Fruit fly (Drosophila melanogaster) whole organism, embryonic: ENCODE measurements around the gene Kdm5.

Experiments used
- Adf1 ChIP-seq: fragments of 200-800 bp; sonication (Bioruptor generic); IDR thresholded peaks from 2 replicates; pipeline ENCODE4 v1.3.6; 2022; ENCODE audit warnings: missing biosample characterization, missing genetic modification characterization
- B-H1 ChIP-seq: fragments of 200-800 bp; sonication (Bioruptor generic); IDR thresholded peaks from 3 replicates; pipeline ENCODE4 v1.3.6; 2022; ENCODE audit warnings: missing biosample characterization, missing genetic modification characterization
- Bteb2 ChIP-seq: fragments of 200-800 bp; sonication (Bioruptor generic); optimal IDR thresholded peaks from 2 replicates; lab custom pipeline; 2016; ENCODE audit warnings: missing biosample characterization, missing genetic modification characterization
- CG10979 ChIP-seq: fragments of 200-800 bp; sonication (Bioruptor generic); optimal IDR thresholded peaks from 2 replicates; lab custom pipeline; 2018; ENCODE audit warnings: missing biosample characterization, mild to moderate bottlenecking, missing genetic modification characterization, moderate library complexity
- CG11398 ChIP-seq: fragments of 200-800 bp; sonication (Bioruptor generic); optimal IDR thresholded peaks from 2 replicates; lab custom pipeline; 2016; ENCODE audit warnings: missing biosample characterization, missing genetic modification characterization
- CG11456 ChIP-seq: fragments of 200-800 bp; sonication (Bioruptor generic); IDR thresholded peaks from 3 replicates; pipeline ENCODE4 v1.3.6; 2022; ENCODE audit warnings: missing biosample characterization, missing genetic modification characterization
- CG13624 ChIP-seq: fragments of 200-800 bp; sonication (Bioruptor generic); optimal IDR thresholded peaks from 2 replicates; lab custom pipeline; 2016; ENCODE audit warnings: missing biosample characterization, missing genetic modification characterization
- CG14441 ChIP-seq: fragments of 200-800 bp; sonication (Bioruptor generic); IDR thresholded peaks from 2 replicates; pipeline ENCODE4 v1.3.6; 2022; ENCODE audit warnings: missing biosample characterization, missing genetic modification characterization
- CG15696 ChIP-seq: fragments of 200-800 bp; sonication (Bioruptor generic); optimal IDR thresholded peaks from 2 replicates; lab custom pipeline; 2019; ENCODE audit warnings: missing biosample characterization, mild to moderate bottlenecking, missing genetic modification characterization, moderate library complexity
- CG17186 ChIP-seq: fragments of 200-800 bp; sonication (Bioruptor generic); optimal IDR thresholded peaks from 3 replicates; lab custom pipeline; 2017; ENCODE audit warnings: missing biosample characterization, missing genetic modification reagents, missing genetic modification characterization
- CG17359 ChIP-seq: fragments of 200-800 bp; sonication (Bioruptor generic); optimal IDR thresholded peaks from 3 replicates; lab custom pipeline; 2018; ENCODE audit warnings: missing biosample characterization, mild to moderate bottlenecking, missing genetic modification characterization, moderate library complexity
- CG17612 ChIP-seq: fragments of 200-800 bp; sonication (Bioruptor generic); IDR thresholded peaks from 2 replicates; pipeline ENCODE4 v1.3.6; 2022; ENCODE audit warnings: missing biosample characterization, missing genetic modification characterization
- CG17802 ChIP-seq: fragments of 200-800 bp; sonication (Bioruptor generic); optimal IDR thresholded peaks from 2 replicates; lab custom pipeline; 2018; ENCODE audit warnings: missing biosample characterization, mild to moderate bottlenecking, missing genetic modification characterization, moderate library complexity
- CG1792 ChIP-seq: fragments of 200-800 bp; sonication (Bioruptor generic); optimal IDR thresholded peaks from 2 replicates; lab custom pipeline; 2016; ENCODE audit warnings: missing biosample characterization, missing genetic modification characterization
- CG2116 ChIP-seq: fragments of 200-800 bp; sonication (Bioruptor generic); optimal IDR thresholded peaks from 3 replicates; lab custom pipeline; 2018; ENCODE audit warnings: missing biosample characterization, mild to moderate bottlenecking, missing genetic modification characterization
- CG2678 ChIP-seq: fragments of 200-800 bp; sonication (Bioruptor generic); optimal IDR thresholded peaks from 3 replicates; lab custom pipeline; 2019; ENCODE audit warnings: missing biosample characterization, mild to moderate bottlenecking, missing genetic modification characterization, moderate library complexity
- CG3407 ChIP-seq: fragments of 200-800 bp; sonication (Bioruptor generic); optimal IDR thresholded peaks from 2 replicates; lab custom pipeline; 2018; ENCODE audit warnings: missing biosample characterization, mild to moderate bottlenecking, missing genetic modification characterization
- CG4328 ChIP-seq: fragments of 200-800 bp; sonication (Bioruptor generic); optimal IDR thresholded peaks from 3 replicates; lab custom pipeline; 2017; ENCODE audit warnings: missing biosample characterization, missing genetic modification reagents, missing genetic modification characterization
- CG7357 ChIP-seq: fragments of 200-800 bp; sonication (Bioruptor generic); IDR thresholded peaks from 3 replicates; pipeline ENCODE4 v1.3.6; 2022; ENCODE audit warnings: missing biosample characterization, missing genetic modification characterization
- CG8359 ChIP-seq: fragments of 200-800 bp; sonication (Bioruptor generic); optimal IDR thresholded peaks from 2 replicates; lab custom pipeline; 2017; ENCODE audit warnings: missing biosample characterization, mild to moderate bottlenecking, missing genetic modification characterization, borderline replicate concordance
- Chrac-16 ChIP-seq: fragments of 200-800 bp; sonication (Bioruptor generic); optimal IDR thresholded peaks from 3 replicates; lab custom pipeline; 2016; ENCODE audit warnings: missing biosample characterization, missing genetic modification characterization
- D19B ChIP-seq: fragments of 200-800 bp; sonication (Bioruptor generic); optimal IDR thresholded peaks from 2 replicates; lab custom pipeline; 2017; ENCODE audit warnings: missing biosample characterization, mild to moderate bottlenecking, missing genetic modification characterization
- Dad ChIP-seq: fragments of 200-800 bp; sonication (Bioruptor generic); optimal IDR thresholded peaks from 3 replicates; lab custom pipeline; 2016; ENCODE audit warnings: missing biosample characterization, missing genetic modification characterization
- E2f1 ChIP-seq: fragments of 200-800 bp; sonication (Bioruptor generic); IDR thresholded peaks from 2 replicates; pipeline ENCODE4 v1.3.6; 2022; ENCODE audit warnings: missing biosample characterization, missing genetic modification characterization
- H15 ChIP-seq: fragments of 200-800 bp; sonication (Bioruptor generic); IDR thresholded peaks from 3 replicates; pipeline ENCODE4 v1.3.6; 2022; ENCODE audit warnings: missing biosample characterization, missing genetic modification characterization
- HLH3B ChIP-seq: fragments of 200-800 bp; sonication (Bioruptor generic); IDR thresholded peaks from 2 replicates; pipeline ENCODE4 v1.3.6; 2022; ENCODE audit warnings: missing biosample characterization, missing genetic modification characterization
- HLHmδ ChIP-seq: fragments of 200-800 bp; sonication (Bioruptor generic); optimal IDR thresholded peaks from 2 replicates; lab custom pipeline; 2018; ENCODE audit warnings: missing biosample characterization, mild to moderate bottlenecking, missing genetic modification characterization, moderate library complexity
- Hey ChIP-seq: fragments of 200-800 bp; sonication (Bioruptor generic); optimal IDR thresholded peaks from 3 replicates; lab custom pipeline; 2018; ENCODE audit warnings: missing biosample characterization, mild to moderate bottlenecking, missing genetic modification characterization
- Hmr ChIP-seq: fragments of 200-800 bp; sonication (Bioruptor generic); optimal IDR thresholded peaks from 3 replicates; lab custom pipeline; 2017; ENCODE audit warnings: mild to moderate bottlenecking, missing biosample characterization, missing genetic modification reagents, missing genetic modification characterization
- Hr39 ChIP-seq: fragments of >200 bp; optimal IDR thresholded peaks from 2 replicates; lab custom pipeline; 2017
- NC2α ChIP-seq: fragments of 200-800 bp; sonication (Bioruptor generic); optimal IDR thresholded peaks from 2 replicates; lab custom pipeline; 2016; ENCODE audit warnings: missing biosample characterization, missing genetic modification characterization
- NK7.1 ChIP-seq: fragments of 200-800 bp; sonication (Bioruptor generic); optimal IDR thresholded peaks from 3 replicates; lab custom pipeline; 2016; ENCODE audit warnings: missing biosample characterization, missing genetic modification characterization
- Nf-YC ChIP-seq: fragments of 200-800 bp; optimal IDR thresholded peaks from 3 replicates; lab custom pipeline; 2019; ENCODE audit warnings: missing biosample characterization, mild to moderate bottlenecking, missing genetic modification characterization, moderate library complexity
- NfI ChIP-seq: fragments of 200-800 bp; sonication (Bioruptor generic); optimal IDR thresholded peaks from 3 replicates; lab custom pipeline; 2018; ENCODE audit warnings: missing biosample characterization, mild to moderate bottlenecking, missing genetic modification characterization, moderate library complexity
- Sin3A ChIP-seq: fragments of >200 bp; optimal IDR thresholded peaks from 2 replicates; lab custom pipeline; 2018
- ara ChIP-seq: fragments of 200-800 bp; sonication (Bioruptor generic); IDR thresholded peaks from 2 replicates; pipeline ENCODE4 v1.3.6; 2022; ENCODE audit warnings: missing biosample characterization, missing genetic modification characterization
- cad ChIP-seq: fragments of >200 bp; optimal IDR thresholded peaks from 2 replicates; lab custom pipeline; 2017; ENCODE audit warnings: missing biosample characterization, missing genetic modification characterization
- crc ChIP-seq: fragments of 200-800 bp; sonication (Bioruptor generic); optimal IDR thresholded peaks from 2 replicates; lab custom pipeline; 2016; ENCODE audit warnings: missing biosample characterization, missing genetic modification characterization
- dan ChIP-seq: fragments of 200-800 bp; sonication (Bioruptor generic); IDR thresholded peaks from 2 replicates; pipeline ENCODE4 v1.3.6; 2022; ENCODE audit warnings: missing biosample characterization, missing genetic modification characterization
- dati ChIP-seq: fragments of 200-800 bp; sonication (Bioruptor generic); IDR thresholded peaks from 2 replicates; pipeline ENCODE4 v1.3.6; 2022; ENCODE audit warnings: missing biosample characterization, missing genetic modification characterization
- emc ChIP-seq: fragments of 200-800 bp; sonication (Bioruptor generic); optimal IDR thresholded peaks from 2 replicates; lab custom pipeline; 2016; ENCODE audit warnings: missing biosample characterization, missing genetic modification characterization
- fru ChIP-seq: fragments of >200 bp; optimal IDR thresholded peaks from 2 replicates; lab custom pipeline; 2017
- grau ChIP-seq: fragments of 200-800 bp; optimal IDR thresholded peaks from 3 replicates; lab custom pipeline; 2019; ENCODE audit warnings: missing biosample characterization, mild to moderate bottlenecking, missing genetic modification characterization, moderate library complexity
- jigr1 ChIP-seq: fragments of 200-800 bp; sonication (Bioruptor generic); IDR thresholded peaks from 3 replicates; pipeline ENCODE4 v1.3.6; 2022; ENCODE audit warnings: missing biosample characterization, missing genetic modification characterization
- ranshi ChIP-seq: fragments of 200-800 bp; sonication (Bioruptor generic); IDR thresholded peaks from 2 replicates; pipeline ENCODE4 v1.3.6; 2022; ENCODE audit warnings: missing biosample characterization, missing genetic modification characterization
- repo ChIP-seq: fragments of 200-800 bp; sonication (Bioruptor generic); optimal IDR thresholded peaks from 2 replicates; lab custom pipeline; 2016; ENCODE audit warnings: missing biosample characterization, missing genetic modification characterization
- run ChIP-seq: fragments of 200-800 bp; sonication (Bioruptor generic); optimal IDR thresholded peaks from 3 replicates; lab custom pipeline; 2018; ENCODE audit warnings: missing biosample characterization, mild to moderate bottlenecking, missing genetic modification characterization
- sob ChIP-seq: fragments of 200-800 bp; sonication (Bioruptor generic); IDR thresholded peaks from 2 replicates; pipeline ENCODE4 v1.3.6; 2022; ENCODE audit warnings: missing biosample characterization, missing genetic modification characterization
- sqz ChIP-seq: fragments of 200-800 bp; sonication (Bioruptor generic); optimal IDR thresholded peaks from 3 replicates; lab custom pipeline; 2018; ENCODE audit warnings: missing biosample characterization, mild to moderate bottlenecking, missing genetic modification characterization
- tx ChIP-seq: fragments of 200-800 bp; sonication (Bioruptor generic); optimal IDR thresholded peaks from 2 replicates; lab custom pipeline; 2016; ENCODE audit warnings: missing biosample characterization, missing genetic modification characterization
- zen2 ChIP-seq: fragments of 200-800 bp; sonication (Bioruptor generic); IDR thresholded peaks from 3 replicates; pipeline ENCODE4 v1.3.6; 2022; ENCODE audit warnings: missing biosample characterization, missing genetic modification characterization; ENCODE audit not compliant: partially characterized antibody
- zf30C ChIP-seq: fragments of 200-800 bp; sonication (Bioruptor generic); optimal IDR thresholded peaks from 3 replicates; lab custom pipeline; 2018; ENCODE audit warnings: missing biosample characterization, mild to moderate bottlenecking, missing genetic modification characterization

Kdm5 gene

DNA sequence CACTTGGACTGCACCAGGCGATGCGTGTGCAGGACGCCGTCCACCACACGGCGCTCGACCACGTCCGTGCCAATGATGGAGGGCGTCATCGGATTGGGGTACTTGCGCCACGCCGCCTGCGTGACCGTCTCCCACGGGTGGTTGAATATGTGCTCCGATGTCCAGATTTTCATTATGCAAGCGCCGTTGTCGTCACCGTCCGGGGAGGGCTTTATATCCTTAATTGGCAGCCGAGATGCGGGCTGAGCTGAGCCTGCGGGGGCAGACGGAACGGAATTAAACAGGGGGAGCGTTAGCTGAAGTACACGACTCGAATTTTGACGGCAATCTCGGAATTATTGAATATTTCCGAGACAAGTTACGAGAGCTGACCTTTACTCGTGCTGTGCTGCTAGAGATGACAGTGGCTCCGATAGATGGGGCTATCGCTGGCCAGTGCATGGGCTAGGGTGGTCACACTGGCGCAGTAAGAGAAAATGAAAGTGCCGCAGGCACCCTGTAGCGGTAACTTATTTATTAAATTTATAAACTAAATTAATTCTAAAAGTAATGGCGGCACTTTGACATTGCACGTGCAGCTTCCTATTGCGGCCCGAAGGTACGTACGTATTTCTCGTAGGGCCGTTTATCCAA lies 48.3 kb upstream of the Kdm5 start, which contains the start of gene IPIP (continued):
- TF ChIP-seq CG17186 (GFP tag; lab: Kevin White, UChicago) (peak; percentile 49), H15 (GFP tag; lab: Robert Waterston, UW) (peak; percentile 51; the same call in 1 of the 3 replicates), CG15696 (no peak), CG17359 (tag; lab: Kevin White, UChicago) (no peak), jigr1 (GFP tag; lab: Robert Waterston, UW) (no peak; the same call in 2 of the 3 replicates), Dad (GFP tag; lab: Kevin White, UChicago) (peak; percentile 1), CG11456 (GFP tag; lab: Robert Waterston, UW) (peak; percentile 75), cad (GFP tag; lab: Kevin White, UChicago) (no peak), D19B (no peak), B-H1 (GFP tag; lab: Robert Waterston, UW) (no peak), Bteb2 (no peak), CG2678 (peak; percentile 12), CG8359 (GFP tag; lab: Kevin White, UChicago) (no peak), Sin3A (peak; percentile 34), grau (tag; lab: Kevin White, UChicago) (peak; percentile 2), CG17612 (GFP tag; lab: Robert Waterston, UW) (no peak), NK7.1 (GFP tag; lab: Kevin White, UChicago) (no peak), HLH3B (GFP tag; lab: Robert Waterston, UW) (no peak), zf30C (no peak), ranshi (0 out of 2 replicates have a peak, but pooled peaks have one; percentile 27), CG14441 (GFP tag; lab: Robert Waterston, UW) (peak; percentile 26; the same call in 1 of the 2 replicates), E2f1 (0 out of 2 replicates have a peak, but pooled peaks have one; percentile 7), Hmr (GFP tag; lab: Kevin White, UChicago) (peak; percentile 31), CG1792 (no peak), Hr39 (lab: Kevin White, UChicago) (no peak), sqz (GFP tag; lab: Kevin White, UChicago) (no peak), CG4328 (GFP tag; lab: Kevin White, UChicago) (no peak), HLHmδ (GFP tag; lab: Kevin White, UChicago) (peak; percentile 3), CG10979 (peak; percentile 0), Adf1 (GFP tag; lab: Robert Waterston, UW) (peak; percentile 33; the same call in 1 of the 2 replicates), sob (0 out of 2 replicates have a peak, but pooled peaks have one; percentile 36), run (tag; lab: Kevin White, UChicago) (no peak), ara (peak; percentile 32; the same call in 1 of the 2 replicates), tx (no peak), NC2α (no peak), CG3407 (GFP tag; lab: Kevin White, UChicago) (no peak), emc (no peak), zen2 (GFP tag; lab: Robert Waterston, UW) (peak; percentile 54; the same call in 1 of the 3 replicates), CG11398 (GFP tag; lab: Kevin White, UChicago) (no peak), dan (GFP tag; lab: Robert Waterston, UW) (no peak), CG17802 (tag; lab: Kevin White, UChicago) (peak; percentile 3), CG13624 (GFP tag; lab: Kevin White, UChicago) (peak; percentile 28), Nf-YC (tag; lab: Kevin White, UChicago) (peak; percentile 27), CG2116 (GFP tag; lab: Kevin White, UChicago) (peak; percentile 10), NfI (GFP tag; lab: Kevin White, UChicago) (peak; percentile 51), Chrac-16 (no peak), Hey (tag; lab: Kevin White, UChicago) (no peak), CG7357 (no peak), crc (GFP tag; lab: Kevin White, UChicago) (no peak), dati (GFP tag; lab: Robert Waterston, UW) (peak; percentile 13; the same call in 1 of the 2 replicates), fru (no peak), repo (GFP tag; lab: Kevin White, UChicago) (no peak)
